Worm (Caenorhabditis elegans): Measurements from ENCODE around the gene umps-1.

DNA sequence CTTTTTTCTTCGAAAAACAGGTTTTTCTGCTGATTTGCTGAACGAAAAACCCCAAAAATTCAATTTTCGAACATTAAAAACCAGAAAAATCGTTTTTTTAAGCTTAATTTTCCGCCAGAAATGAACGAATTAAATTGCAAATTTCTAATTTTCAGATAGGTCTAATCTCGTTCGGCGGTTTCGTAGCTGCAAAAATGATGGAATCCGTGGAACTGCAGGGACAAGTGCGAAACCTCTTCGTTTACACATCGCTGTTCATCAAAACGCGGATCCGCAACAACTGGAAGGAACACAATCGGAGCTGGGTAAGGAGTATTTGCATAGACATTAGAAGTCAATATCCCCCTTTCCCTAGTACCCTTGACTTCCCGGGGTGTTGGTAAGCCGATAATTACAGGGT, 21.3 kb downstream of the umps-1 start:
- no peak for TF ChIP-seq him-1 (tag; optimal IDR thresholded peaks at IDR 0.05)
- TF ChIP-seq dao-5 (tag; optimal IDR thresholded peaks at IDR 0.05), result no peak

All from whole organism, L4/young adult.